Worm (Caenorhabditis elegans) whole organism, L1 larva: Measurements from ENCODE around the gene scav-3.

Experiments used
- C04F5.9 ChIP-seq: sonication (generic microtip); optimal IDR thresholded peaks from 2 replicates; lab custom pipeline; 2016; ENCODE audit warnings: missing genetic modification characterization, missing compliant biosample characterization
- C16A3.4 ChIP-seq: fragments of 150-350 bp; optimal IDR thresholded peaks from 2 replicates; lab custom pipeline; 2014; ENCODE audit warnings: missing biosample characterization, missing genetic modification characterization
- Y116A8C.19 ChIP-seq: sonication (generic microtip); optimal IDR thresholded peaks from 2 replicates; lab custom pipeline; 2016; ENCODE audit warnings: missing compliant biosample characterization, missing genetic modification characterization, borderline replicate concordance
- aha-1 ChIP-seq: fragments of 150-350 bp; optimal IDR thresholded peaks from 2 replicates; lab custom pipeline; 2014; ENCODE audit warnings: missing biosample characterization, missing genetic modification characterization
- ama-1 ChIP-seq: fragments of 150-350 bp; optimal IDR thresholded peaks from 2 replicates; lab custom pipeline; 2014
- blmp-1 ChIP-seq: fragments of 150-350 bp; optimal IDR thresholded peaks from 2 replicates; lab custom pipeline; 2014; ENCODE audit warnings: missing biosample characterization, missing genetic modification characterization
- ceh-82 ChIP-seq, 3 experiments: fragments of 150-350 bp in 1 of 3; sonication (generic microtip) in 2 of 3; optimal IDR thresholded peaks; 2 replicates each; lab custom pipeline; 2014 to 2017; ENCODE audit warnings: missing biosample characterization in 3 of 3, missing genetic modification characterization in 3 of 3
- ces-1 ChIP-seq: fragments of 150-350 bp; optimal IDR thresholded peaks from 2 replicates; lab custom pipeline; 2014; ENCODE audit warnings: missing biosample characterization, missing genetic modification reagents, missing genetic modification characterization
- dsc-1 ChIP-seq: sonication (generic microtip); optimal IDR thresholded peaks from 2 replicates; lab custom pipeline; 2016; ENCODE audit warnings: mild to moderate bottlenecking, missing genetic modification characterization, missing compliant biosample characterization
- efl-1 ChIP-seq, 4 experiments: fragments of 150-350 bp; optimal IDR thresholded peaks in 3 of 4; peaks in 1 of 4; 1 replicate in 1 of 4; 2 replicates in 3 of 4; lab custom pipeline; 2014; ENCODE audit warnings: missing biosample characterization in 2 of 4, missing genetic modification characterization in 2 of 4, missing genetic modification reagents in 2 of 4
- egl-13 ChIP-seq: sonication (generic microtip); optimal IDR thresholded peaks from 2 replicates; lab custom pipeline; 2016; ENCODE audit warnings: missing genotype, missing genetic modification reagents, missing genetic modification characterization, missing compliant biosample characterization
- egl-27 ChIP-seq, 2 experiments: fragments of 150-350 bp in 1 of 2; sonication (generic microtip); optimal IDR thresholded peaks; 3 replicates each; lab custom pipeline; 2017 to 2018; ENCODE audit warnings: missing biosample characterization in 2 of 2, missing genetic modification characterization in 2 of 2, missing genetic modification reagents in 2 of 2
- elt-2 ChIP-seq: sonication (generic microtip); optimal IDR thresholded peaks from 2 replicates; lab custom pipeline; 2016; ENCODE audit warnings: missing genetic modification characterization, mild to moderate bottlenecking, inconsistent platforms, missing compliant biosample characterization, missing genetic modification reagents
- fkh-4 ChIP-seq: sonication (generic microtip); optimal IDR thresholded peaks from 2 replicates; lab custom pipeline; 2016; ENCODE audit warnings: missing compliant biosample characterization, missing genetic modification characterization, borderline replicate concordance
- fkh-8 ChIP-seq: sonication (generic microtip); optimal IDR thresholded peaks from 2 replicates; lab custom pipeline; 2016; ENCODE audit warnings: mild to moderate bottlenecking, missing genetic modification characterization, missing compliant biosample characterization
- fos-1 ChIP-seq: fragments of 150-350 bp; optimal IDR thresholded peaks from 2 replicates; lab custom pipeline; 2014; ENCODE audit warnings: missing biosample characterization, missing genetic modification characterization
- grh-1 ChIP-seq: fragments of 200-800 bp; sonication (Bioruptor generic); IDR thresholded peaks from 2 replicates; pipeline ENCODE4 v1.3.6; 2022; ENCODE audit warnings: missing genetic modification reagents, missing genetic modification characterization, missing compliant biosample characterization
- hpl-2 ChIP-seq: fragments of 150-350 bp; optimal IDR thresholded peaks from 2 replicates; lab custom pipeline; 2014; ENCODE audit warnings: missing biosample characterization, missing genetic modification reagents, missing genetic modification characterization
- jun-1 ChIP-seq: fragments of 150-350 bp; optimal IDR thresholded peaks from 2 replicates; lab custom pipeline; 2014; ENCODE audit warnings: missing biosample characterization, missing genetic modification reagents, missing genetic modification characterization
- lin-14 ChIP-seq: fragments of 200-800 bp; sonication (Bioruptor generic); optimal IDR thresholded peaks from 2 replicates; lab custom pipeline; 2018; ENCODE audit warnings: mild to moderate bottlenecking, missing genetic modification characterization, moderate library complexity, missing compliant biosample characterization
- lin-39 ChIP-seq: fragments of 150-350 bp; optimal IDR thresholded peaks from 2 replicates; lab custom pipeline; 2014; ENCODE audit warnings: missing biosample characterization, missing genetic modification reagents, missing genetic modification characterization
- lir-3 ChIP-seq: sonication (generic microtip); optimal IDR thresholded peaks from 2 replicates; lab custom pipeline; 2016; ENCODE audit warnings: mild to moderate bottlenecking, missing genetic modification characterization, moderate library complexity, missing compliant biosample characterization; ENCODE audit not compliant: poor library complexity
- lsy-2 ChIP-seq, 2 experiments: fragments of 150-350 bp; optimal IDR thresholded peaks; 2 replicates each; lab custom pipeline; 2014; ENCODE audit warnings: missing biosample characterization in 2 of 2, missing genetic modification characterization in 2 of 2
- mab-9 ChIP-seq: fragments of 200-800 bp; sonication (Bioruptor generic); IDR thresholded peaks from 2 replicates; pipeline ENCODE4 v1.3.6; 2022; ENCODE audit warnings: missing genetic modification reagents, missing genetic modification characterization, missing compliant biosample characterization
- mep-1 ChIP-seq: fragments of 150-350 bp; optimal IDR thresholded peaks from 2 replicates; lab custom pipeline; 2014; ENCODE audit warnings: missing biosample characterization, missing genetic modification characterization
- nhr-19 ChIP-seq: fragments of 200-800 bp; sonication (Bioruptor generic); conservative IDR thresholded peaks from 2 replicates; pipeline ENCODE4 v1.3.6; 2022; ENCODE audit warnings: missing genetic modification characterization, missing compliant biosample characterization
- nhr-20 ChIP-seq: sonication (generic microtip); optimal IDR thresholded peaks from 2 replicates; lab custom pipeline; 2016; ENCODE audit warnings: mild to moderate bottlenecking, missing genetic modification characterization, missing compliant biosample characterization
- nhr-47 ChIP-seq: sonication (generic microtip); optimal IDR thresholded peaks from 2 replicates; lab custom pipeline; 2016; ENCODE audit warnings: mild to moderate bottlenecking, missing genetic modification characterization, moderate library complexity, missing compliant biosample characterization
- nhr-71 ChIP-seq: sonication (generic microtip); optimal IDR thresholded peaks from 2 replicates; lab custom pipeline; 2016; ENCODE audit warnings: mild to moderate bottlenecking, missing genetic modification characterization, moderate library complexity, missing compliant biosample characterization
- nhr-77 ChIP-seq: fragments of 150-350 bp; optimal IDR thresholded peaks from 2 replicates; lab custom pipeline; 2014; ENCODE audit warnings: missing biosample characterization, missing genetic modification characterization
- nhr-85 ChIP-seq: sonication (generic microtip); peaks from one replicate; lab custom pipeline; 2016; ENCODE audit warnings: missing genetic modification characterization, inconsistent platforms, missing compliant biosample characterization
- pag-3 ChIP-seq: sonication (generic microtip); optimal IDR thresholded peaks from 2 replicates; lab custom pipeline; 2017; ENCODE audit warnings: missing genetic modification characterization, mild to moderate bottlenecking, missing compliant biosample characterization, antibody characterized with exemption, borderline replicate concordance; ENCODE audit not compliant: insufficient read depth
- pax-3 ChIP-seq: fragments of 200-800 bp; sonication (Bioruptor generic); optimal IDR thresholded peaks from 2 replicates; lab custom pipeline; 2018; ENCODE audit warnings: mild to moderate bottlenecking, missing genetic modification characterization, moderate library complexity, missing compliant biosample characterization
- rnt-1 ChIP-seq: sonication (generic microtip); optimal IDR thresholded peaks from 2 replicates; lab custom pipeline; 2016; ENCODE audit warnings: mild to moderate bottlenecking, missing genetic modification characterization, moderate library complexity, missing compliant biosample characterization
- snpc-4 ChIP-seq: fragments of 150-350 bp; optimal IDR thresholded peaks from 2 replicates; lab custom pipeline; 2014; ENCODE audit warnings: missing biosample characterization, missing genetic modification characterization
- snu-23 ChIP-seq: sonication (generic microtip); optimal IDR thresholded peaks from 2 replicates; lab custom pipeline; 2016; ENCODE audit warnings: missing genetic modification characterization, missing compliant biosample characterization
- sox-4 ChIP-seq: sonication (generic microtip); optimal IDR thresholded peaks from 2 replicates; lab custom pipeline; 2016; ENCODE audit warnings: missing genetic modification characterization, missing compliant biosample characterization
- sptf-1 ChIP-seq: fragments of 150-350 bp; optimal IDR thresholded peaks from 2 replicates; lab custom pipeline; 2014; ENCODE audit warnings: missing biosample characterization, missing genetic modification characterization
- sup-37 ChIP-seq: fragments of 200-800 bp; sonication (Bioruptor generic); optimal IDR thresholded peaks from 2 replicates; lab custom pipeline; 2018; ENCODE audit warnings: mild to moderate bottlenecking, missing genetic modification characterization, missing compliant biosample characterization
- tbx-2 ChIP-seq: sonication (generic microtip); optimal IDR thresholded peaks from 2 replicates; lab custom pipeline; 2016; ENCODE audit warnings: missing genetic modification characterization, missing compliant biosample characterization
- tlp-1 ChIP-seq: fragments of 150-350 bp; optimal IDR thresholded peaks from 2 replicates; lab custom pipeline; 2014; ENCODE audit warnings: missing biosample characterization, missing genetic modification characterization
- unc-130 ChIP-seq: fragments of 150-350 bp; optimal IDR thresholded peaks from 2 replicates; lab custom pipeline; 2017; ENCODE audit warnings: missing biosample characterization, missing genetic modification characterization, inconsistent platforms
- unc-30 ChIP-seq: sonication (generic microtip); optimal IDR thresholded peaks from 2 replicates; lab custom pipeline; 2017; ENCODE audit warnings: missing biosample characterization, missing genetic modification characterization
- unc-86 ChIP-seq: sonication (generic microtip); optimal IDR thresholded peaks from 2 replicates; lab custom pipeline; 2016; ENCODE audit warnings: missing genetic modification characterization, missing compliant biosample characterization
- unc-98 ChIP-seq: fragments of 200-800 bp; sonication (Bioruptor generic); IDR thresholded peaks from 2 replicates; pipeline ENCODE4 v1.3.6; 2022; ENCODE audit warnings: missing genetic modification characterization, missing compliant biosample characterization
- zip-4 ChIP-seq: fragments of 200-800 bp; sonication (Bioruptor generic); optimal IDR thresholded peaks from 2 replicates; lab custom pipeline; 2018; ENCODE audit warnings: mild to moderate bottlenecking, missing genetic modification characterization, moderate library complexity, missing compliant biosample characterization
- ztf-4 ChIP-seq: fragments of 150-350 bp; optimal IDR thresholded peaks from 2 replicates; lab custom pipeline; 2014; ENCODE audit warnings: missing biosample characterization, missing genetic modification characterization

Gene scav-3

DNA sequence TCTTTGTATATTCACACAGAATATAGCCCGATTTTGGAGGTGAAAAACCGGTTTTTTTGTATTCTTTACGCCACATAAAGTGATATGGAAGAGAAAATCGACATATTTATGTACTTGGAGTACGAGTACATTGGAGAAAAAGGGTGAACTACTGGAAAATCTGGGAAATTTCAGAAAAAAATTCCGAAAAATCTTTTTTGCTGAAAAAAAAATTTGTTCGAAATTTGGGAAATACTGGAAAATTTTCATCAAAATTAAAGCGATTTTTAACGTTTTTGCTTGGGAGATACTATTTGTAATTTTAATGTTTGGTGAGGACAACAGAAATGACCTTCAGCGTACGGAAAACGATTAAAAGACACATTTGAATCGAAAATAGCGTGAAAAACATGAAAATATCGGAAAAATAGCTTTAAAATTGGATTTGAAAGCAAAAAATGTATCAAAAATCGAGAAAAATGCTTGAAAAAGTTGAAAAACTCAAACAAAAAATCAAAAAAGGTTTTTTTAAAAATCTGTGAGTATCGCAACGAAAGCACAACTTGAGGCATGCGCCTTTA lies 30.7 kb downstream of the scav-3 start:
- TF ChIP-seq hpl-2 (GFP tag; lab: Kevin White, UChicago) (no peak), grh-1 (GFP tag; lab: Robert Waterston, UW) (0 out of 2 replicates have a peak, but pooled peaks have one; percentile 13), tlp-1 (peak; percentile 70), lsy-2 (tag; optimal IDR thresholded peaks at IDR 0.05; lab: Kevin White, UChicago) (peak in 1 of 2 experiments; percentile 15), efl-1 (optimal IDR thresholded peaks at IDR 0.05; lab: Kevin White, UChicago) (no peak), efl-1 (GFP tag; optimal IDR thresholded peaks at IDR 0.05 in 1 of 2; lab: Kevin White, UChicago) (peak in 1 of 2 experiments; percentile 91), ceh-82 (tag; optimal IDR thresholded peaks at IDR 0.05; lab: Kevin White, UChicago) (no peak)

DNA sequence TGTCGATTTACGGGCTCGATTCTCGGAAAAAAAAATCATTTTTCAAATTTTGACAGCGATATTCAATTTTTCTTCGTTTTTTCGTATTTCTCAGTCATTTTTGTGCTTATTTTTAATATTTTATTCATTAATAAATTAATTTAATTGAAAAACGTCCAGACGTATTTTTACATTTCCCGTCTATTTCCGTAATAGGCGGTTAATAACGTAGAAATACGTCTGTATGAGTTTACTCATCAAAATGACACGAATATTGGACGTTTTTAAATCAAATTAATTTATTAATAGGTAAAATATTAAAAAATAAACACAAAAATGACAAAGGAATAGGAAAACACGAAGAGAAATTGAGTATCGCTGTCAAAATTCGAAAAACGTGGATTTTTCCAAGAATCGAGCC lies 32.0 kb downstream of the scav-3 start:
- TF ChIP-seq nhr-85 (no peak), efl-1 (optimal IDR thresholded peaks at IDR 0.05; lab: Kevin White, UChicago) (no peak), efl-1 (GFP tag; optimal IDR thresholded peaks at IDR 0.05 in 1 of 2; lab: Kevin White, UChicago) (peak in 1 of 2 experiments; percentile 82)

DNA sequence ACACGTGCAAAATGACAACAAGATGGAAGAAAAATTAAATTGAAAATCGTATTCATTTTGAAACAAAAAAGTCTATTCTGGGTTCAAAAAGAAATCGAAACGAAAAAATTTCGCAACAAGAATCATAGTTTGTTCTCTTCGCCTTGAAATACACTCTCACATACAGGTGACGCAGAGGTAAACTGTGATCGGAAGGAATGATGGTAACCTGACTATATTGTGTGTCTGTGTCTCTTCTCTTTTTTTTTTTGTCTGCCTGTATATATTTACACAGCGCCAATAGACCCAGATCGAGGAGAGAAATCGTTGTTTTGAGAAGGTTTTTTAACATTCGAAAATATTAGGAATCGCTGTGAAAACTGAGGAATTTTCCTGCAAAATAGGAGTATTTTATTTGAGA lies 32.6 kb downstream of the scav-3 start:
- TF ChIP-seq unc-86 (tag; lab: Kevin White, UChicago) (no peak), jun-1 (tag; lab: Kevin White, UChicago) (peak; percentile 11), mab-9 (GFP tag; lab: Robert Waterston, UW) (no peak), unc-30 (tag; lab: Kevin White, UChicago) (no peak), nhr-71 (tag; lab: Kevin White, UChicago) (peak; percentile 27), rnt-1 (tag; lab: Kevin White, UChicago) (no peak), nhr-77 (tag; lab: Kevin White, UChicago) (peak; percentile 46), egl-27 (tag; optimal IDR thresholded peaks at IDR 0.05; lab: Kevin White, UChicago) (no peak), ama-1 (lab: Kevin White, UChicago) (no peak), zip-4 (GFP tag; lab: Kevin White, UChicago) (no peak), mep-1 (tag; lab: Kevin White, UChicago) (peak; percentile 66), lin-39 (tag; lab: Kevin White, UChicago) (no peak), snu-23 (GFP tag; lab: Kevin White, UChicago) (peak; percentile 57), C16A3.4 (tag; lab: Kevin White, UChicago) (no peak), fkh-4 (no peak), sox-4 (tag; lab: Kevin White, UChicago) (no peak), blmp-1 (peak; percentile 78), ceh-82 (tag; optimal IDR thresholded peaks at IDR 0.05; lab: Kevin White, UChicago) (no peak), Y116A8C.19 (tag; lab: Kevin White, UChicago) (no peak), dsc-1 (tag; lab: Kevin White, UChicago) (no peak), pag-3 (tag; lab: Kevin White, UChicago) (no peak), snpc-4 (tag; lab: Kevin White, UChicago) (no peak), unc-98 (GFP tag; lab: Robert Waterston, UW) (no peak), nhr-19 (GFP tag; lab: Robert Waterston, UW) (no peak), lir-3 (tag; lab: Kevin White, UChicago) (no peak), ztf-4 (no peak), sptf-1 (tag; lab: Kevin White, UChicago) (no peak), hpl-2 (GFP tag; lab: Kevin White, UChicago) (no peak), sup-37 (GFP tag; lab: Kevin White, UChicago) (no peak), nhr-47 (no peak), egl-13 (no peak), aha-1 (tag; lab: Kevin White, UChicago) (no peak), nhr-20 (tag; lab: Kevin White, UChicago) (peak; percentile 62), unc-130 (no peak), fkh-8 (no peak), lin-14 (GFP tag; lab: Kevin White, UChicago) (peak; percentile 78), fos-1 (tag; lab: Kevin White, UChicago) (no peak), elt-2 (tag; lab: Kevin White, UChicago) (no peak), C04F5.9 (no peak), ces-1 (GFP tag; lab: Kevin White, UChicago) (no peak), pax-3 (no peak), efl-1 (optimal IDR thresholded peaks at IDR 0.05; lab: Kevin White, UChicago) (peak; percentile 27), efl-1 (GFP tag; optimal IDR thresholded peaks at IDR 0.05 in 1 of 2; lab: Kevin White, UChicago) (peak; percentile 27 to 95), tbx-2 (tag; lab: Kevin White, UChicago) (no peak)
